Fruit fly (Drosophila melanogaster) whole organism, embryonic: ENCODE results near the gene Tmep.

Experiments used
- ATbp ChIP-seq: fragments of 200-800 bp; sonication (Bioruptor generic); optimal IDR thresholded peaks from 2 replicates; lab custom pipeline; 2017; ENCODE audit warnings: missing biosample characterization, mild to moderate bottlenecking, missing genetic modification characterization, missing genetic modification reagents
- B-H2 ChIP-seq: fragments of 200-800 bp; sonication (Bioruptor generic); optimal IDR thresholded peaks from 2 replicates; lab custom pipeline; 2018; ENCODE audit warnings: missing biosample characterization, mild to moderate bottlenecking, missing genetic modification characterization
- CG10209 ChIP-seq: fragments of 200-800 bp; sonication (Bioruptor generic); optimal IDR thresholded peaks from 3 replicates; lab custom pipeline; 2017; ENCODE audit warnings: missing biosample characterization, mild to moderate bottlenecking, missing genetic modification characterization, missing genetic modification reagents
- CG12744 ChIP-seq: fragments of 200-800 bp; sonication (Bioruptor generic); optimal IDR thresholded peaks from 2 replicates; lab custom pipeline; 2016; ENCODE audit warnings: missing biosample characterization, missing genetic modification characterization
- CG15269 ChIP-seq: fragments of 200-800 bp; sonication (Bioruptor generic); optimal IDR thresholded peaks from 2 replicates; lab custom pipeline; 2018; ENCODE audit warnings: missing biosample characterization, mild to moderate bottlenecking, missing genetic modification characterization, moderate library complexity
- CG1602 ChIP-seq: fragments of 200-800 bp; sonication (Bioruptor generic); optimal IDR thresholded peaks from 3 replicates; lab custom pipeline; 2016; ENCODE audit warnings: missing biosample characterization, missing genetic modification characterization
- CG16815 ChIP-seq: fragments of 200-800 bp; sonication (Bioruptor generic); optimal IDR thresholded peaks from 3 replicates; lab custom pipeline; 2017; ENCODE audit warnings: missing biosample characterization, mild to moderate bottlenecking, missing genetic modification characterization
- CG18262 ChIP-seq: fragments of 200-800 bp; optimal IDR thresholded peaks from 3 replicates; lab custom pipeline; 2019; ENCODE audit warnings: missing biosample characterization, mild to moderate bottlenecking, missing genetic modification characterization, moderate library complexity
- CG2678 ChIP-seq: fragments of 200-800 bp; sonication (Bioruptor generic); optimal IDR thresholded peaks from 3 replicates; lab custom pipeline; 2019; ENCODE audit warnings: missing biosample characterization, mild to moderate bottlenecking, missing genetic modification characterization, moderate library complexity
- CG30403 ChIP-seq: fragments of 200-800 bp; sonication (Bioruptor generic); optimal IDR thresholded peaks from 3 replicates; lab custom pipeline; 2016; ENCODE audit warnings: missing biosample characterization, missing genetic modification characterization
- CG3407 ChIP-seq: fragments of 200-800 bp; sonication (Bioruptor generic); optimal IDR thresholded peaks from 2 replicates; lab custom pipeline; 2018; ENCODE audit warnings: missing biosample characterization, mild to moderate bottlenecking, missing genetic modification characterization
- CG34224 ChIP-seq: fragments of 200-800 bp; sonication (Bioruptor generic); IDR thresholded peaks from 3 replicates; pipeline ENCODE4 v1.3.6; 2022; ENCODE audit warnings: missing biosample characterization, missing genetic modification characterization; ENCODE audit not compliant: partially characterized antibody
- CG4424 ChIP-seq: fragments of 200-800 bp; sonication (Bioruptor generic); optimal IDR thresholded peaks from 3 replicates; lab custom pipeline; 2016; ENCODE audit warnings: missing biosample characterization, missing genetic modification characterization
- CG6765 ChIP-seq: fragments of 200-800 bp; sonication (Bioruptor generic); optimal IDR thresholded peaks from 3 replicates; lab custom pipeline; 2017; ENCODE audit warnings: missing biosample characterization, mild to moderate bottlenecking, missing genetic modification characterization
- CG6854 ChIP-seq: fragments of 200-800 bp; sonication (Bioruptor generic); optimal IDR thresholded peaks from 3 replicates; lab custom pipeline; 2017; ENCODE audit warnings: missing biosample characterization, mild to moderate bottlenecking, missing genetic modification characterization
- CG7357 ChIP-seq: fragments of 200-800 bp; sonication (Bioruptor generic); IDR thresholded peaks from 3 replicates; pipeline ENCODE4 v1.3.6; 2022; ENCODE audit warnings: missing biosample characterization, missing genetic modification characterization
- CG8359 ChIP-seq: fragments of 200-800 bp; sonication (Bioruptor generic); optimal IDR thresholded peaks from 2 replicates; lab custom pipeline; 2017; ENCODE audit warnings: missing biosample characterization, mild to moderate bottlenecking, missing genetic modification characterization, borderline replicate concordance
- CG9609 ChIP-seq: fragments of 200-800 bp; sonication (Bioruptor generic); optimal IDR thresholded peaks from 3 replicates; lab custom pipeline; 2016; ENCODE audit warnings: missing biosample characterization, missing genetic modification characterization
- CG9797 ChIP-seq: fragments of 200-800 bp; sonication (Bioruptor generic); optimal IDR thresholded peaks from 3 replicates; lab custom pipeline; 2018; ENCODE audit warnings: missing biosample characterization, mild to moderate bottlenecking, missing genetic modification characterization
- Dfd ChIP-seq, 2 experiments: fragments of >200 bp; optimal IDR thresholded peaks; 2 replicates each; lab custom pipeline; 2017; ENCODE audit warnings: missing biosample characterization in 2 of 2, missing genetic modification characterization in 2 of 2
- HLH4C ChIP-seq: fragments of 200-800 bp; sonication (Bioruptor generic); IDR thresholded peaks from 3 replicates; pipeline ENCODE4 v1.3.6; 2022; ENCODE audit warnings: missing biosample characterization, missing genetic modification characterization; ENCODE audit not compliant: partially characterized antibody
- Hand ChIP-seq: fragments of 200-800 bp; sonication (Bioruptor generic); optimal IDR thresholded peaks from 2 replicates; lab custom pipeline; 2017; ENCODE audit warnings: mild to moderate bottlenecking, missing biosample characterization, missing genetic modification reagents, missing genetic modification characterization
- Kr ChIP-seq: fragments of 200-800 bp; sonication (Bioruptor generic); optimal IDR thresholded peaks from 2 replicates; lab custom pipeline; 2017; ENCODE audit warnings: missing biosample characterization, mild to moderate bottlenecking, missing genetic modification characterization
- Lhr ChIP-seq: fragments of 200-800 bp; sonication (Bioruptor generic); optimal IDR thresholded peaks from 3 replicates; lab custom pipeline; 2017; ENCODE audit warnings: mild to moderate bottlenecking, missing biosample characterization, missing genetic modification reagents, missing genetic modification characterization
- Mes4 ChIP-seq: fragments of 200-800 bp; sonication (Bioruptor generic); optimal IDR thresholded peaks from 2 replicates; lab custom pipeline; 2016; ENCODE audit warnings: missing biosample characterization, missing genetic modification characterization
- NfI ChIP-seq: fragments of 200-800 bp; sonication (Bioruptor generic); optimal IDR thresholded peaks from 3 replicates; lab custom pipeline; 2018; ENCODE audit warnings: missing biosample characterization, mild to moderate bottlenecking, missing genetic modification characterization, moderate library complexity
- Side ChIP-seq: fragments of 200-800 bp; sonication (Bioruptor generic); optimal IDR thresholded peaks from 2 replicates; lab custom pipeline; 2016; ENCODE audit warnings: missing biosample characterization, missing genetic modification characterization
- Sox102F ChIP-seq: fragments of 200-800 bp; sonication (Bioruptor generic); optimal IDR thresholded peaks from 2 replicates; lab custom pipeline; 2018; ENCODE audit warnings: missing biosample characterization, mild to moderate bottlenecking, missing genetic modification characterization, moderate library complexity
- Sry-δ ChIP-seq: fragments of 200-800 bp; sonication (Bioruptor generic); optimal IDR thresholded peaks from 2 replicates; lab custom pipeline; 2016; ENCODE audit warnings: missing biosample characterization, missing genetic modification characterization
- bcd ChIP-seq: fragments of 200-800 bp; sonication (Bioruptor generic); optimal IDR thresholded peaks from 2 replicates; lab custom pipeline; 2017; ENCODE audit warnings: missing biosample characterization, mild to moderate bottlenecking, missing genetic modification characterization
- br ChIP-seq: fragments of >200 bp; optimal IDR thresholded peaks from 2 replicates; lab custom pipeline; 2017
- cad ChIP-seq: fragments of >200 bp; optimal IDR thresholded peaks from 2 replicates; lab custom pipeline; 2017; ENCODE audit warnings: missing biosample characterization, missing genetic modification characterization
- cas ChIP-seq: fragments of 200-800 bp; sonication (Bioruptor generic); IDR thresholded peaks from 2 replicates; pipeline ENCODE4 v1.3.6; 2022; ENCODE audit warnings: missing biosample characterization, missing genetic modification characterization
- eve ChIP-seq, 2 experiments: fragments of >200 bp; optimal IDR thresholded peaks; 2 replicates each; lab custom pipeline; 2017; ENCODE audit warnings: missing biosample characterization in 2 of 2, missing genetic modification characterization in 2 of 2
- fd3F ChIP-seq: fragments of 200-800 bp; sonication (Bioruptor generic); optimal IDR thresholded peaks from 2 replicates; lab custom pipeline; 2018; ENCODE audit warnings: missing biosample characterization, mild to moderate bottlenecking, missing genetic modification characterization, moderate library complexity
- ham ChIP-seq: fragments of 200-800 bp; sonication (Bioruptor generic); IDR thresholded peaks from 2 replicates; pipeline ENCODE4 v1.3.6; 2022; ENCODE audit warnings: missing biosample characterization, missing genetic modification characterization
- hbn ChIP-seq: fragments of 200-800 bp; sonication (Bioruptor generic); IDR thresholded peaks from 2 replicates; pipeline ENCODE4 v1.3.6; 2022; ENCODE audit warnings: missing biosample characterization, missing genetic modification characterization; ENCODE audit not compliant: partially characterized antibody
- hkb ChIP-seq, 2 experiments: fragments of 200-800 bp in 1 of 2; fragments of >200 bp in 1 of 2; sonication (Bioruptor generic) in 1 of 2; IDR thresholded peaks in 1 of 2; optimal IDR thresholded peaks in 1 of 2; 2 replicates each; pipeline versions ENCODE4 v1.3.6 to Lab custom; 2017 to 2022; ENCODE audit warnings: missing biosample characterization in 1 of 2, missing genetic modification characterization in 1 of 2
- jing ChIP-seq: fragments of 200-800 bp; sonication (Bioruptor generic); optimal IDR thresholded peaks from 2 replicates; lab custom pipeline; 2018; ENCODE audit warnings: missing biosample characterization, mild to moderate bottlenecking, missing genetic modification characterization
- oc ChIP-seq: fragments of 200-800 bp; sonication (Bioruptor generic); optimal IDR thresholded peaks from 2 replicates; lab custom pipeline; 2018; ENCODE audit warnings: missing biosample characterization, mild to moderate bottlenecking, missing genetic modification characterization, moderate library complexity
- p53 ChIP-seq: fragments of 200-800 bp; sonication (Bioruptor generic); optimal IDR thresholded peaks from 2 replicates; lab custom pipeline; 2016; ENCODE audit warnings: missing biosample characterization, missing genetic modification characterization
- pfk ChIP-seq: fragments of 200-800 bp; sonication (Bioruptor generic); optimal IDR thresholded peaks from 2 replicates; lab custom pipeline; 2018; ENCODE audit warnings: missing biosample characterization, mild to moderate bottlenecking, missing genetic modification characterization, moderate library complexity
- pho ChIP-seq: fragments of 200-800 bp; sonication (Bioruptor generic); optimal IDR thresholded peaks from 2 replicates; lab custom pipeline; 2016; ENCODE audit warnings: missing biosample characterization, missing genetic modification characterization
- pzg ChIP-seq: fragments of 200-800 bp; sonication (Bioruptor generic); optimal IDR thresholded peaks from 3 replicates; lab custom pipeline; 2018; ENCODE audit warnings: missing biosample characterization, mild to moderate bottlenecking, missing genetic modification characterization, moderate library complexity
- ranshi ChIP-seq: fragments of 200-800 bp; sonication (Bioruptor generic); IDR thresholded peaks from 2 replicates; pipeline ENCODE4 v1.3.6; 2022; ENCODE audit warnings: missing biosample characterization, missing genetic modification characterization
- repo ChIP-seq: fragments of 200-800 bp; sonication (Bioruptor generic); optimal IDR thresholded peaks from 2 replicates; lab custom pipeline; 2016; ENCODE audit warnings: missing biosample characterization, missing genetic modification characterization
- shn ChIP-seq: fragments of 200-800 bp; sonication (Bioruptor generic); optimal IDR thresholded peaks from 3 replicates; lab custom pipeline; 2016; ENCODE audit warnings: missing biosample characterization, missing genetic modification characterization
- so ChIP-seq: fragments of 200-800 bp; sonication (Bioruptor generic); IDR thresholded peaks from 3 replicates; pipeline ENCODE4 v1.3.6; 2022; ENCODE audit warnings: missing biosample characterization, missing genetic modification characterization
- sqz ChIP-seq: fragments of 200-800 bp; sonication (Bioruptor generic); optimal IDR thresholded peaks from 3 replicates; lab custom pipeline; 2018; ENCODE audit warnings: missing biosample characterization, mild to moderate bottlenecking, missing genetic modification characterization
- toy ChIP-seq: fragments of 200-800 bp; sonication (Bioruptor generic); IDR thresholded peaks from 2 replicates; pipeline ENCODE4 v1.3.6; 2022; ENCODE audit warnings: missing biosample characterization, missing genetic modification characterization
- twi ChIP-seq: fragments of 200-800 bp; optimal IDR thresholded peaks from 2 replicates; lab custom pipeline; 2019; ENCODE audit warnings: missing biosample characterization, mild to moderate bottlenecking, missing genetic modification characterization, moderate library complexity

Tmep gene

dm6 chr3L:1609611-1610010, 40.6 kb downstream of the Tmep start:
- TF ChIP-seq oc (tag; lab: Kevin White, UChicago): no peak
- no peak for TF ChIP-seq CG8359
- peak; percentile 27; the same call in 1 of the 2 replicates for TF ChIP-seq ranshi (GFP tag; lab: Robert Waterston, UW)
- peak; percentile 23 for TF ChIP-seq CG12744 (GFP tag; lab: Kevin White, UChicago)
- peak; percentile 1 for TF ChIP-seq shn (GFP tag; lab: Kevin White, UChicago)
- peak; percentile 21 for TF ChIP-seq NfI (GFP tag; lab: Kevin White, UChicago)
- TF ChIP-seq CG10209 (GFP tag; lab: Kevin White, UChicago): peak; percentile 34
- TF ChIP-seq CG9797 (GFP tag; lab: Kevin White, UChicago): no peak
- no peak for TF ChIP-seq hbn
- no peak for TF ChIP-seq jing (GFP tag; lab: Kevin White, UChicago)
- peak; percentile 14 for TF ChIP-seq CG16815 (GFP tag; lab: Kevin White, UChicago)
- peak; percentile 27 for TF ChIP-seq bcd (GFP tag; lab: Kevin White, UChicago)
- no peak for TF ChIP-seq HLH4C (GFP tag; lab: Robert Waterston, UW)
- peak; percentile 12 for TF ChIP-seq CG4424 (GFP tag; lab: Kevin White, UChicago)
- TF ChIP-seq sqz: no peak
- TF ChIP-seq so (GFP tag; lab: Robert Waterston, UW): 0 out of 3 replicates have a peak, but pooled peaks have one; percentile 10
- TF ChIP-seq pzg (GFP tag; lab: Kevin White, UChicago): no peak
- TF ChIP-seq cad (GFP tag; lab: Kevin White, UChicago): no peak
- TF ChIP-seq Sry-δ (GFP tag; lab: Kevin White, UChicago): no peak
- no peak for TF ChIP-seq CG9609
- TF ChIP-seq p53: no peak
- no peak for TF ChIP-seq Kr (GFP tag; lab: Kevin White, UChicago)
- no peak for TF ChIP-seq Side (GFP tag; lab: Kevin White, UChicago)
- no peak for TF ChIP-seq CG6765 (GFP tag; lab: Kevin White, UChicago)
- no peak for TF ChIP-seq CG6854 (GFP tag; lab: Kevin White, UChicago)
- TF ChIP-seq fd3F: peak; percentile 20
- TF ChIP-seq B-H2 (GFP tag; lab: Kevin White, UChicago): no peak
- TF ChIP-seq br (lab: Kevin White, UChicago): no peak
- TF ChIP-seq Dfd (GFP tag; optimal IDR thresholded peaks at IDR 0.05; lab: Kevin White, UChicago): no peak
- TF ChIP-seq pfk: no peak
- TF ChIP-seq Mes4 (GFP tag; lab: Kevin White, UChicago): no peak
- no peak for TF ChIP-seq ATbp (GFP tag; lab: Kevin White, UChicago)
- TF ChIP-seq repo (GFP tag; lab: Kevin White, UChicago): no peak
- TF ChIP-seq Hand (GFP tag; lab: Kevin White, UChicago): peak; percentile 1
- peak; percentile 50 for TF ChIP-seq CG30403 (GFP tag; lab: Kevin White, UChicago)
- TF ChIP-seq Sox102F (GFP tag; lab: Kevin White, UChicago): peak; percentile 32
- no peak for TF ChIP-seq Lhr
- TF ChIP-seq CG2678 (tag; lab: Kevin White, UChicago): peak; percentile 72
- TF ChIP-seq CG34224 (GFP tag; lab: Robert Waterston, UW): no peak
- TF ChIP-seq CG3407 (GFP tag; lab: Kevin White, UChicago): no peak
- no peak for TF ChIP-seq twi
- no peak for TF ChIP-seq CG18262 (tag; lab: Kevin White, UChicago)
- TF ChIP-seq toy (GFP tag; lab: Robert Waterston, UW): no peak
- TF ChIP-seq pho: peak; percentile 46
- TF ChIP-seq cas (GFP tag; lab: Robert Waterston, UW): no peak
- TF ChIP-seq ham (GFP tag; lab: Robert Waterston, UW): no peak
- 0 out of 3 replicates have a peak, but pooled peaks have one; percentile 30 for TF ChIP-seq CG7357 (GFP tag; lab: Robert Waterston, UW)
- no peak for TF ChIP-seq CG1602 (GFP tag; lab: Kevin White, UChicago)
- TF ChIP-seq eve (GFP tag; optimal IDR thresholded peaks at IDR 0.05; lab: Kevin White, UChicago): no peak
- TF ChIP-seq CG15269: peak; percentile 53
- TF ChIP-seq hkb (optimal IDR thresholded peaks at IDR 0.05; lab: Kevin White, UChicago): no peak
- TF ChIP-seq hkb (GFP tag; IDR thresholded peaks at IDR 0.05; lab: Robert Waterston, UW): peak; percentile 34; the same call in 1 of the 2 replicates
